Worm (Caenorhabditis elegans) whole organism, L4 larva: ENCODE data around the gene cyc-2.2.

Experiments used
- ceh-28 ChIP-seq: fragments of 150-350 bp; optimal IDR thresholded peaks from 2 replicates; lab custom pipeline; 2014; ENCODE audit warnings: missing biosample characterization, missing genetic modification reagents, missing genetic modification characterization
- ces-1 ChIP-seq: fragments of 150-350 bp; sonication (generic microtip); optimal IDR thresholded peaks from 4 replicates; lab custom pipeline; 2014; ENCODE audit warnings: missing biosample characterization, missing genetic modification reagents, missing genetic modification characterization
- daf-12 ChIP-seq: fragments of 150-350 bp; optimal IDR thresholded peaks from 2 replicates; lab custom pipeline; 2014; ENCODE audit warnings: missing biosample characterization, missing genetic modification reagents, missing genetic modification characterization
- hlh-30 ChIP-seq: sonication (generic microtip); optimal IDR thresholded peaks from 2 replicates; lab custom pipeline; 2017; ENCODE audit warnings: antibody characterized with exemption, mild to moderate bottlenecking, missing genetic modification characterization, missing compliant biosample characterization; ENCODE audit not compliant: insufficient read depth
- lin-13 ChIP-seq: fragments of 150-350 bp; optimal IDR thresholded peaks from 2 replicates; lab custom pipeline; 2014; ENCODE audit warnings: missing biosample characterization, missing genetic modification reagents, missing genetic modification characterization
- nhr-10 ChIP-seq: fragments of 150-350 bp; optimal IDR thresholded peaks from 2 replicates; lab custom pipeline; 2014; ENCODE audit warnings: missing biosample characterization, missing genetic modification characterization
- php-3 ChIP-seq: fragments of 200-800 bp; sonication (Bioruptor generic); IDR thresholded peaks from 2 replicates; pipeline ENCODE4 v1.3.6; 2022; ENCODE audit warnings: missing genetic modification reagents, missing genetic modification characterization, missing compliant biosample characterization
- zag-1 ChIP-seq: fragments of 150-350 bp; optimal IDR thresholded peaks from 2 replicates; lab custom pipeline; 2014; ENCODE audit warnings: missing biosample characterization, missing genetic modification characterization

ce11 chrV:12609526-12609925 lies 2.5 kb downstream of the cyc-2.2 start, which contains the start of gene ZC116.1:
- TF ChIP-seq lin-13 (GFP tag; lab: Kevin White, UChicago) (no peak), ceh-28 (tag; lab: Kevin White, UChicago) (no peak), daf-12 (tag; lab: Kevin White, UChicago) (no peak), nhr-10 (tag; lab: Kevin White, UChicago) (no peak), ces-1 (GFP tag; lab: Kevin White, UChicago) (no peak), hlh-30 (tag; lab: Kevin White, UChicago) (no peak), zag-1 (tag; lab: Kevin White, UChicago) (no peak), php-3 (GFP tag; lab: Robert Waterston, UW) (no peak)
